Fruit fly (Drosophila melanogaster) whole organism, prepupa: Measurements from ENCODE around the gene CG46397.
A peak's percentile ranks its signal among the peaks of the same experiment; 100 is the strongest.

Experiments
- Blimp-1 ChIP-seq: fragments of 200-800 bp; sonication (Bioruptor generic); optimal IDR thresholded peaks from 3 replicates; lab custom pipeline; 2017; ENCODE audit warnings: missing biosample characterization, missing genetic modification characterization, mild to moderate bottlenecking, moderate library complexity, missing genetic modification reagents
- CG11762 ChIP-seq: fragments of 200-800 bp; sonication (Bioruptor generic); optimal IDR thresholded peaks from 3 replicates; lab custom pipeline; 2016; ENCODE audit warnings: missing biosample characterization, missing genetic modification characterization; ENCODE audit not compliant: insufficient read depth
- CG11902 ChIP-seq: fragments of 200-800 bp; sonication (Bioruptor generic); optimal IDR thresholded peaks from 3 replicates; lab custom pipeline; 2016; ENCODE audit warnings: missing biosample characterization, missing genetic modification characterization
- CG15336 ChIP-seq: fragments of 200-800 bp; sonication (Bioruptor generic); IDR thresholded peaks from 2 replicates; pipeline ENCODE4 v1.3.6; 2022; ENCODE audit warnings: missing biosample characterization, missing genetic modification characterization
- CG3032 ChIP-seq: fragments of 200-800 bp; optimal IDR thresholded peaks from 2 replicates; lab custom pipeline; 2019; ENCODE audit warnings: missing biosample characterization, mild to moderate bottlenecking, missing genetic modification characterization, moderate library complexity
- CG31627 ChIP-seq: fragments of 200-800 bp; sonication (Bioruptor generic); optimal IDR thresholded peaks from 3 replicates; lab custom pipeline; 2016; ENCODE audit warnings: missing biosample characterization, missing genetic modification characterization
- CG32006 ChIP-seq: fragments of 200-800 bp; sonication (Bioruptor generic); optimal IDR thresholded peaks from 3 replicates; lab custom pipeline; 2017; ENCODE audit warnings: missing biosample characterization, mild to moderate bottlenecking, missing genetic modification characterization
- CG4318 ChIP-seq: fragments of 200-800 bp; sonication (Bioruptor generic); optimal IDR thresholded peaks from 3 replicates; lab custom pipeline; 2017; ENCODE audit warnings: missing biosample characterization, mild to moderate bottlenecking, missing genetic modification characterization
- CG6163 ChIP-seq: fragments of 200-800 bp; sonication (Bioruptor generic); IDR thresholded peaks from 3 replicates; pipeline ENCODE4 v1.3.6; 2022; ENCODE audit warnings: missing biosample characterization, missing genetic modification characterization
- CG6276 ChIP-seq: fragments of 200-800 bp; sonication (Bioruptor generic); optimal IDR thresholded peaks from 2 replicates; lab custom pipeline; 2017; ENCODE audit warnings: missing biosample characterization, mild to moderate bottlenecking, missing genetic modification characterization
- CG6792 ChIP-seq: fragments of 200-800 bp; sonication (Bioruptor generic); optimal IDR thresholded peaks from 3 replicates; lab custom pipeline; 2016; ENCODE audit warnings: missing biosample characterization, missing genetic modification characterization
- CG6808 ChIP-seq: fragments of 200-800 bp; sonication (Bioruptor generic); optimal IDR thresholded peaks from 3 replicates; lab custom pipeline; 2017; ENCODE audit warnings: missing biosample characterization, missing genetic modification characterization, mild to moderate bottlenecking, moderate library complexity, missing genetic modification reagents
- CG6854 ChIP-seq: fragments of 200-800 bp; sonication (Bioruptor generic); optimal IDR thresholded peaks from 2 replicates; lab custom pipeline; 2017; ENCODE audit warnings: missing biosample characterization, mild to moderate bottlenecking, missing genetic modification characterization
- CG8119 ChIP-seq: fragments of 200-800 bp; sonication (Bioruptor generic); IDR thresholded peaks from 3 replicates; pipeline ENCODE4 v1.3.6; 2022; ENCODE audit warnings: missing biosample characterization, missing genetic modification characterization
- CG8632 ChIP-seq: fragments of 200-800 bp; sonication (Bioruptor generic); optimal IDR thresholded peaks from 3 replicates; lab custom pipeline; 2016; ENCODE audit warnings: missing biosample characterization, missing genetic modification characterization
- CG9139 ChIP-seq: fragments of 200-800 bp; sonication (Bioruptor generic); optimal IDR thresholded peaks from 3 replicates; lab custom pipeline; 2017; ENCODE audit warnings: missing biosample characterization, mild to moderate bottlenecking, missing genetic modification characterization
- Eip78C ChIP-seq: fragments of 200-800 bp; sonication (Bioruptor generic); peaks from one replicate; lab custom pipeline; 2016; ENCODE audit warnings: missing biosample characterization, missing genetic modification characterization
- Eip93F ChIP-seq: fragments of 200-800 bp; sonication (Bioruptor generic); optimal IDR thresholded peaks from 2 replicates; lab custom pipeline; 2016; ENCODE audit warnings: missing biosample characterization, mild to moderate bottlenecking, missing genetic modification characterization
- Ets21C ChIP-seq: fragments of 200-800 bp; sonication (Bioruptor generic); optimal IDR thresholded peaks from 3 replicates; lab custom pipeline; 2016; ENCODE audit warnings: missing biosample characterization, missing genetic modification characterization
- Ets96B ChIP-seq: fragments of 200-800 bp; optimal IDR thresholded peaks from 2 replicates; lab custom pipeline; 2019; ENCODE audit warnings: missing biosample characterization, mild to moderate bottlenecking, missing genetic modification characterization, moderate library complexity
- Gug ChIP-seq: fragments of 200-800 bp; sonication (Bioruptor generic); IDR thresholded peaks from 2 replicates; pipeline ENCODE4 v1.3.6; 2022; ENCODE audit warnings: missing biosample characterization, missing genetic modification characterization
- Met ChIP-seq: fragments of 200-800 bp; sonication (Bioruptor generic); optimal IDR thresholded peaks from 3 replicates; lab custom pipeline; 2016; ENCODE audit warnings: missing biosample characterization, missing genetic modification characterization
- Smox ChIP-seq: fragments of 200-800 bp; sonication (Bioruptor generic); optimal IDR thresholded peaks from 3 replicates; lab custom pipeline; 2016; ENCODE audit warnings: missing biosample characterization, missing genetic modification characterization
- Sox15 ChIP-seq: fragments of 200-800 bp; sonication (Bioruptor generic); optimal IDR thresholded peaks from 3 replicates; lab custom pipeline; 2016; ENCODE audit warnings: missing biosample characterization, missing genetic modification characterization
- achi ChIP-seq: fragments of 200-800 bp; sonication (Bioruptor generic); optimal IDR thresholded peaks from 3 replicates; lab custom pipeline; 2016; ENCODE audit warnings: missing biosample characterization, missing genetic modification characterization
- cyc ChIP-seq: fragments of 200-800 bp; sonication (Bioruptor generic); optimal IDR thresholded peaks from 3 replicates; lab custom pipeline; 2016; ENCODE audit warnings: missing biosample characterization, missing genetic modification characterization
- dsx ChIP-seq: fragments of 200-800 bp; optimal IDR thresholded peaks from 3 replicates; lab custom pipeline; 2019; ENCODE audit warnings: missing biosample characterization, mild to moderate bottlenecking, missing genetic modification characterization, moderate library complexity; ENCODE audit not compliant: poor library complexity, severe bottlenecking
- fkh ChIP-seq: fragments of 200-800 bp; sonication (Bioruptor generic); optimal IDR thresholded peaks from 3 replicates; lab custom pipeline; 2017; ENCODE audit warnings: missing biosample characterization, mild to moderate bottlenecking, missing genetic modification characterization, moderate library complexity
- net ChIP-seq: fragments of 200-800 bp; sonication (Bioruptor generic); optimal IDR thresholded peaks from 3 replicates; lab custom pipeline; 2016; ENCODE audit warnings: missing biosample characterization, missing genetic modification characterization
- salr ChIP-seq, 2 experiments: fragments of 200-800 bp; sonication (Bioruptor generic); optimal IDR thresholded peaks; 3 replicates each; lab custom pipeline; 2016 to 2018; ENCODE audit warnings: missing biosample characterization in 2 of 2, missing genetic modification characterization in 2 of 2, mild to moderate bottlenecking in 1 of 2
- spab ChIP-seq: fragments of 200-800 bp; sonication (Bioruptor generic); optimal IDR thresholded peaks from 2 replicates; lab custom pipeline; 2017; ENCODE audit warnings: missing biosample characterization, mild to moderate bottlenecking, missing genetic modification characterization, missing genetic modification reagents
- ss ChIP-seq, 2 experiments: fragments of 200-800 bp; sonication (Bioruptor generic); optimal IDR thresholded peaks; 2 replicates in 1 of 2; 3 replicates in 1 of 2; lab custom pipeline; 2017 to 2018; ENCODE audit warnings: mild to moderate bottlenecking in 2 of 2, missing biosample characterization in 2 of 2, missing genetic modification characterization in 2 of 2, moderate library complexity in 1 of 2
- svp ChIP-seq: fragments of 200-800 bp; sonication (Bioruptor generic); peaks from one replicate; lab custom pipeline; 2016; ENCODE audit warnings: missing biosample characterization, missing genetic modification characterization
- vri ChIP-seq: fragments of 200-800 bp; sonication (Bioruptor generic); optimal IDR thresholded peaks from 3 replicates; lab custom pipeline; 2016; ENCODE audit warnings: missing biosample characterization, mild to moderate bottlenecking, missing genetic modification characterization

The CG46397 gene

dm6 chr2L:8897954-8898713 lies 48.9 kb upstream of the CG46397 start (continued):
- peak; percentile 80 for TF ChIP-seq CG6276 (GFP tag; lab: Kevin White, UChicago)
- peak; percentile 21 for TF ChIP-seq CG11902 (GFP tag; lab: Kevin White, UChicago)
- TF ChIP-seq CG11762 (GFP tag; lab: Kevin White, UChicago), result peak; percentile 67
- peak; percentile 82 for TF ChIP-seq CG3032 (tag; lab: Kevin White, UChicago)
- peak; percentile 49 for TF ChIP-seq Ets21C (GFP tag; lab: Kevin White, UChicago)
- TF ChIP-seq Sox15 (GFP tag; lab: Kevin White, UChicago), result peak; percentile 33
- TF ChIP-seq CG8632 (GFP tag; lab: Kevin White, UChicago), result peak; percentile 57
- TF ChIP-seq CG32006 (GFP tag; lab: Kevin White, UChicago), result peak; percentile 87
- peak; percentile 51 for TF ChIP-seq cyc (GFP tag; lab: Kevin White, UChicago)
- no peak for TF ChIP-seq fkh (GFP tag; lab: Kevin White, UChicago)
- peak; percentile 76 for TF ChIP-seq Ets96B (tag; lab: Kevin White, UChicago)
- peak; percentile 62 for TF ChIP-seq CG31627 (GFP tag; lab: Kevin White, UChicago)
- TF ChIP-seq spab (GFP tag; lab: Kevin White, UChicago), result peak; percentile 71
- TF ChIP-seq CG4318 (GFP tag; lab: Kevin White, UChicago), result peak; percentile 67

dm6 chr2L:8898714-8899652 lies 48.1 kb upstream of the CG46397 start, which contains the start of gene CG34398:
Gene CG34398 (plus strand): TSS chr2L:8898786.
- TF ChIP-seq CG8119 (0 out of 3 replicates have a peak, but pooled peaks have one; percentile 15), vri (GFP tag; lab: Kevin White, UChicago) (no peak), dsx (GFP tag; lab: Kevin White, UChicago) (peak; percentile 14), ss (GFP tag; optimal IDR thresholded peaks at IDR 0.05; lab: Kevin White, UChicago) (peak; percentile 33 to 42), Met (GFP tag; lab: Kevin White, UChicago) (no peak), CG6808 (GFP tag; lab: Kevin White, UChicago) (peak; percentile 34), Blimp-1 (peak; percentile 76), fkh (GFP tag; lab: Kevin White, UChicago) (peak; percentile 74), Eip78C (GFP tag; lab: Kevin White, UChicago) (peak; percentile 35), CG6792 (GFP tag; lab: Kevin White, UChicago) (no peak), CG6276 (GFP tag; lab: Kevin White, UChicago) (peak; percentile 2), Eip93F (GFP tag; lab: Kevin White, UChicago) (no peak), net (GFP tag; lab: Kevin White, UChicago) (no peak), svp (GFP tag; lab: Kevin White, UChicago) (peak; percentile 55), CG9139 (GFP tag; lab: Kevin White, UChicago) (peak; percentile 18), CG6163 (GFP tag; lab: Robert Waterston, UW) (peak; percentile 59), CG15336 (peak; percentile 29; the same call in 1 of the 2 replicates), salr (GFP tag; optimal IDR thresholded peaks at IDR 0.05; lab: Kevin White, UChicago) (no peak), Gug (no peak), CG6854 (GFP tag; lab: Kevin White, UChicago) (no peak), Smox (GFP tag; lab: Kevin White, UChicago) (no peak), achi (GFP tag; lab: Kevin White, UChicago) (no peak)
